Fruit fly (Drosophila melanogaster) whole organism, embryonic: ENCODE measurements around the gene bero.

Experiments
- Atf-2 ChIP-seq: fragments of 200-800 bp; sonication (Bioruptor generic); optimal IDR thresholded peaks from 2 replicates; lab custom pipeline; 2016; ENCODE audit warnings: missing biosample characterization, missing genetic modification characterization
- Atf3 ChIP-seq: fragments of 200-800 bp; sonication (Bioruptor generic); optimal IDR thresholded peaks from 3 replicates; lab custom pipeline; 2016; ENCODE audit warnings: missing biosample characterization, missing genetic modification characterization
- Awh ChIP-seq: fragments of 200-800 bp; sonication (Bioruptor generic); IDR thresholded peaks from 2 replicates; pipeline ENCODE4, ENCODE4 v1.3.6; 2022; ENCODE audit warnings: missing biosample characterization, missing genetic modification characterization
- BEAF-32 ChIP-seq: fragments of 200-800 bp; sonication (Bioruptor generic); optimal IDR thresholded peaks from 3 replicates; lab custom pipeline; 2017; ENCODE audit warnings: missing biosample characterization, missing genetic modification characterization, mild to moderate bottlenecking, moderate library complexity, missing genetic modification reagents
- Bgb ChIP-seq: fragments of 200-800 bp; sonication (Bioruptor generic); IDR thresholded peaks from 2 replicates; pipeline ENCODE4 v1.3.6; 2022; ENCODE audit warnings: missing biosample characterization, missing genetic modification characterization; ENCODE audit not compliant: partially characterized antibody
- CG10147 ChIP-seq: fragments of 200-800 bp; sonication (Bioruptor generic); optimal IDR thresholded peaks from 2 replicates; lab custom pipeline; 2019; ENCODE audit warnings: missing biosample characterization, mild to moderate bottlenecking, missing genetic modification characterization, moderate library complexity
- CG10267 ChIP-seq: fragments of 200-800 bp; sonication (Bioruptor generic); optimal IDR thresholded peaks from 2 replicates; lab custom pipeline; 2018; ENCODE audit warnings: missing biosample characterization, mild to moderate bottlenecking, missing genetic modification characterization, moderate library complexity
- CG10321 ChIP-seq: fragments of 200-800 bp; sonication (Bioruptor generic); IDR thresholded peaks from 2 replicates; pipeline ENCODE4 v1.3.6; 2022; ENCODE audit warnings: missing biosample characterization, missing genetic modification characterization
- CG12155 ChIP-seq: fragments of 200-800 bp; sonication (Bioruptor generic); optimal IDR thresholded peaks from 3 replicates; lab custom pipeline; 2016; ENCODE audit warnings: missing biosample characterization, missing genetic modification characterization
- CG12942 ChIP-seq: fragments of 200-800 bp; sonication (Bioruptor generic); optimal IDR thresholded peaks from 3 replicates; lab custom pipeline; 2016; ENCODE audit warnings: missing biosample characterization, missing genetic modification characterization
- CG13424 ChIP-seq: fragments of 200-800 bp; sonication (Bioruptor generic); optimal IDR thresholded peaks from 2 replicates; lab custom pipeline; 2019; ENCODE audit warnings: missing biosample characterization, mild to moderate bottlenecking, missing genetic modification characterization, moderate library complexity
- CG15479 ChIP-seq: fragments of 200-800 bp; sonication (Bioruptor generic); optimal IDR thresholded peaks from 3 replicates; lab custom pipeline; 2019; ENCODE audit warnings: missing biosample characterization, mild to moderate bottlenecking, missing genetic modification characterization, moderate library complexity
- CG2678 ChIP-seq: fragments of 200-800 bp; sonication (Bioruptor generic); optimal IDR thresholded peaks from 3 replicates; lab custom pipeline; 2019; ENCODE audit warnings: missing biosample characterization, mild to moderate bottlenecking, missing genetic modification characterization, moderate library complexity
- CG2889 ChIP-seq: fragments of 200-800 bp; sonication (Bioruptor generic); IDR thresholded peaks from 3 replicates; pipeline ENCODE4 v1.3.6; 2022; ENCODE audit warnings: missing biosample characterization, missing genetic modification characterization
- CG3065 ChIP-seq: fragments of 200-800 bp; sonication (Bioruptor generic); optimal IDR thresholded peaks from 2 replicates; lab custom pipeline; 2016; ENCODE audit warnings: missing biosample characterization, missing genetic modification characterization
- CG31388 ChIP-seq: fragments of 200-800 bp; sonication (Bioruptor generic); optimal IDR thresholded peaks from 2 replicates; lab custom pipeline; 2016; ENCODE audit warnings: missing biosample characterization, missing genetic modification characterization
- CG6654 ChIP-seq: fragments of 200-800 bp; sonication (Bioruptor generic); optimal IDR thresholded peaks from 2 replicates; lab custom pipeline; 2017; ENCODE audit warnings: missing biosample characterization, mild to moderate bottlenecking, missing genetic modification characterization
- CG7372 ChIP-seq: fragments of 200-800 bp; sonication (Bioruptor generic); IDR thresholded peaks from 2 replicates; pipeline ENCODE4 v1.3.6; 2022; ENCODE audit warnings: missing biosample characterization, missing genetic modification characterization
- CG7745 ChIP-seq: fragments of 200-800 bp; sonication (Bioruptor generic); optimal IDR thresholded peaks from 2 replicates; lab custom pipeline; 2018; ENCODE audit warnings: missing biosample characterization, mild to moderate bottlenecking, missing genetic modification characterization, moderate library complexity
- CG7987 ChIP-seq: fragments of 200-800 bp; sonication (Bioruptor generic); optimal IDR thresholded peaks from 2 replicates; lab custom pipeline; 2018; ENCODE audit warnings: missing biosample characterization, mild to moderate bottlenecking, missing genetic modification characterization, moderate library complexity
- CG8944 ChIP-seq: fragments of 200-800 bp; sonication (Bioruptor generic); optimal IDR thresholded peaks from 3 replicates; lab custom pipeline; 2016; ENCODE audit warnings: missing biosample characterization, missing genetic modification characterization
- CG9215 ChIP-seq: fragments of 200-800 bp; sonication (Bioruptor generic); IDR thresholded peaks from 2 replicates; pipeline ENCODE4 v1.3.6; 2022; ENCODE audit warnings: missing biosample characterization, missing genetic modification characterization
- CG9437 ChIP-seq: fragments of 200-800 bp; sonication (Bioruptor generic); optimal IDR thresholded peaks from 2 replicates; lab custom pipeline; 2018; ENCODE audit warnings: missing biosample characterization, mild to moderate bottlenecking, missing genetic modification characterization
- D19A ChIP-seq: fragments of 200-800 bp; optimal IDR thresholded peaks from 3 replicates; lab custom pipeline; 2019; ENCODE audit warnings: missing biosample characterization, mild to moderate bottlenecking, missing genetic modification characterization, moderate library complexity
- D19B ChIP-seq: fragments of 200-800 bp; sonication (Bioruptor generic); optimal IDR thresholded peaks from 2 replicates; lab custom pipeline; 2017; ENCODE audit warnings: missing biosample characterization, mild to moderate bottlenecking, missing genetic modification characterization
- Dek ChIP-seq: fragments of 200-800 bp; sonication (Bioruptor generic); optimal IDR thresholded peaks from 3 replicates; lab custom pipeline; 2019; ENCODE audit warnings: missing biosample characterization, mild to moderate bottlenecking, missing genetic modification characterization, moderate library complexity
- Dp ChIP-seq: fragments of 200-800 bp; sonication (Bioruptor generic); optimal IDR thresholded peaks from 2 replicates; lab custom pipeline; 2018; ENCODE audit warnings: missing biosample characterization, mild to moderate bottlenecking, missing genetic modification characterization, moderate library complexity
- Dref ChIP-seq: fragments of 200-800 bp; sonication (Bioruptor generic); IDR thresholded peaks from 2 replicates; pipeline ENCODE4 v1.3.6; 2022; ENCODE audit warnings: missing biosample characterization, missing genetic modification characterization
- Elba2 ChIP-seq: fragments of 200-800 bp; sonication (Bioruptor generic); optimal IDR thresholded peaks from 3 replicates; lab custom pipeline; 2016; ENCODE audit warnings: missing biosample characterization, missing genetic modification characterization
- Hr3 ChIP-seq: fragments of 200-800 bp; sonication (Bioruptor generic); optimal IDR thresholded peaks from 3 replicates; lab custom pipeline; 2016; ENCODE audit warnings: missing biosample characterization, missing genetic modification characterization
- NC2β ChIP-seq: fragments of 200-800 bp; sonication (Bioruptor generic); optimal IDR thresholded peaks from 2 replicates; lab custom pipeline; 2016; ENCODE audit warnings: missing biosample characterization, missing genetic modification characterization
- PHDP ChIP-seq: fragments of 200-800 bp; sonication (Bioruptor generic); optimal IDR thresholded peaks from 3 replicates; lab custom pipeline; 2018; ENCODE audit warnings: missing biosample characterization, mild to moderate bottlenecking, missing genetic modification characterization, moderate library complexity
- Six4 ChIP-seq: fragments of 200-800 bp; sonication (Bioruptor generic); optimal IDR thresholded peaks from 2 replicates; lab custom pipeline; 2016; ENCODE audit warnings: missing biosample characterization, missing genetic modification characterization
- Spps ChIP-seq: fragments of 200-800 bp; sonication (Bioruptor generic); optimal IDR thresholded peaks from 2 replicates; lab custom pipeline; 2018; ENCODE audit warnings: missing biosample characterization, mild to moderate bottlenecking, missing genetic modification characterization
- Vsx1 ChIP-seq: fragments of 200-800 bp; sonication (Bioruptor generic); optimal IDR thresholded peaks from 2 replicates; lab custom pipeline; 2017; ENCODE audit warnings: missing biosample characterization, mild to moderate bottlenecking, missing genetic modification characterization, missing genetic modification reagents
- ap ChIP-seq: fragments of 200-800 bp; sonication (Bioruptor generic); IDR thresholded peaks from 2 replicates; pipeline ENCODE4 v1.3.6; 2022; ENCODE audit warnings: missing biosample characterization, missing genetic modification characterization
- caup ChIP-seq: fragments of 200-800 bp; sonication (Bioruptor generic); optimal IDR thresholded peaks from 3 replicates; lab custom pipeline; 2017; ENCODE audit warnings: missing biosample characterization, mild to moderate bottlenecking, missing genetic modification characterization, moderate library complexity; ENCODE audit not compliant: severe bottlenecking
- dysf ChIP-seq: fragments of 200-800 bp; sonication (Bioruptor generic); IDR thresholded peaks from 3 replicates; pipeline ENCODE4 v1.3.6; 2022; ENCODE audit warnings: missing biosample characterization, missing genetic modification characterization
- gce ChIP-seq: fragments of 200-800 bp; sonication (Bioruptor generic); IDR thresholded peaks from 3 replicates; pipeline ENCODE4 v1.3.6; 2022; ENCODE audit warnings: missing biosample characterization, missing genetic modification characterization
- gcm2 ChIP-seq: fragments of 200-800 bp; sonication (Bioruptor generic); optimal IDR thresholded peaks from 2 replicates; lab custom pipeline; 2016; ENCODE audit warnings: missing biosample characterization, missing genetic modification characterization
- grn ChIP-seq: fragments of 200-800 bp; sonication (Bioruptor generic); optimal IDR thresholded peaks from 3 replicates; lab custom pipeline; 2017; ENCODE audit warnings: missing biosample characterization, missing genetic modification characterization
- gsb ChIP-seq: fragments of 200-800 bp; sonication (Bioruptor generic); IDR thresholded peaks from 2 replicates; pipeline ENCODE4 v1.3.6; 2022; ENCODE audit warnings: missing biosample characterization, missing genetic modification characterization
- ken ChIP-seq: fragments of 200-800 bp; sonication (Bioruptor generic); IDR thresholded peaks from 3 replicates; pipeline ENCODE4 v1.3.6; 2022; ENCODE audit warnings: missing biosample characterization, missing genetic modification characterization
- nmo ChIP-seq: fragments of 200-800 bp; sonication (Bioruptor generic); optimal IDR thresholded peaks from 2 replicates; lab custom pipeline; 2018; ENCODE audit warnings: missing biosample characterization, mild to moderate bottlenecking, missing genetic modification characterization, moderate library complexity
- oc ChIP-seq: fragments of 200-800 bp; sonication (Bioruptor generic); optimal IDR thresholded peaks from 2 replicates; lab custom pipeline; 2018; ENCODE audit warnings: missing biosample characterization, mild to moderate bottlenecking, missing genetic modification characterization, moderate library complexity
- onecut ChIP-seq: fragments of 200-800 bp; sonication (Bioruptor generic); IDR thresholded peaks from 2 replicates; pipeline ENCODE4 v1.3.6; 2022; ENCODE audit warnings: missing biosample characterization, missing genetic modification characterization
- tgo ChIP-seq: fragments of 200-800 bp; sonication (Bioruptor generic); IDR thresholded peaks from 3 replicates; pipeline ENCODE4 v1.3.6; 2022; ENCODE audit warnings: missing biosample characterization, missing genetic modification characterization
- tna ChIP-seq: fragments of 200-800 bp; sonication (Bioruptor generic); IDR thresholded peaks from 2 replicates; pipeline ENCODE4 v1.3.6; 2022; ENCODE audit warnings: missing biosample characterization, missing genetic modification characterization; ENCODE audit not compliant: partially characterized antibody
- yki ChIP-seq: fragments of >200 bp; optimal IDR thresholded peaks from 3 replicates; lab custom pipeline; 2018

The bero gene

DNA sequence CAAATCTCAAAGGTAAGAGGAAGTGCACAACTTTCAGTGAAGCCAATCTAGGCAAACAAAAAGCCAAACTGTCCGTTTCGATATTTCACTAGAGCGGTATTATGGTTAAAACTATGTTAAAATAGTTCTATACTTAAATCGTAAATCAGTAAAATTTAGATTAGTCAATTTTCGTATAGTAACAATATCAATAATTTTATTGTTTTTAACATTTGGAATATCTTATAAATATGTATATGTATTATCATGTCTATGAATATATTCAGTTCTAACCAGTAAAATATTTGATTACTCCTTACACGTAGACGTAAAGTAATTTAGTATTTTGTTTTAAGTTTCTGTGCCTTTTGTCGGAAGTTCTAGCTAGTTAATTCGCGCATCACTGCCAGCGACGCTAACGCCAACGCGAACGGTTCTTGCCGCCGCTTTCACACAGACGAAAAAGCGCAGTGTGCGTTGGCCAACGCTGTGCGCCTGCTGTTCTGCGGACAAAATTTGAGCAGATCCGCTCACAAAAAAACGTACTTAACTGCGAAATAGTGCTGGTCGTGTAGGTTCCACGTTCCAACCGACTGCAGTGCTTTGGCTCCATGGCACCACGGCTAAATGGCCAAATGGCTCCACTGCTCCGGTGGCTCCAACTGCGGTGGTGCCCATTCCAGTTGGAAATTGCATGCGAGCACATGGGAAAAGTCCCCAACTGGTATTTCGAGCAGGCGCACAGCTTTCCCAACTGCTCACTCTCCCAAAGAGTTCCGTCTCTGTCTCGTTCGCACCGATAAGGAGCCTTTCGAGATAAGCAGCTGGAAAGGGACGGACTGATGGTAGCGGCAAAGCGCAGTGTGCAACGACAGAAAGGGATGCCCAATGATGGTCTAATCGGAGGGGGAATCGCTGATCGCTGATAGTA, 35.0 kb upstream of the bero start (continued):
- TF ChIP-seq Hr3 (GFP tag; lab: Kevin White, UChicago) = no peak
- TF ChIP-seq CG9215 (GFP tag; lab: Robert Waterston, UW) = peak; percentile 42; the same call in 1 of the 2 replicates
- no peak for TF ChIP-seq Dp (GFP tag; lab: Kevin White, UChicago)
- peak; percentile 95 for TF ChIP-seq CG10321
- TF ChIP-seq PHDP (tag; lab: Kevin White, UChicago) = no peak
- no peak for TF ChIP-seq Dref
- TF ChIP-seq CG12155 (GFP tag; lab: Kevin White, UChicago) = no peak
- no peak for TF ChIP-seq gcm2 (GFP tag; lab: Kevin White, UChicago)
- no peak for TF ChIP-seq Atf3 (GFP tag; lab: Kevin White, UChicago)
- no peak for TF ChIP-seq Six4
- no peak for TF ChIP-seq yki (lab: Kevin White, UChicago)
- no peak for TF ChIP-seq Atf-2
- no peak for TF ChIP-seq Elba2 (GFP tag; lab: Kevin White, UChicago)
- TF ChIP-seq CG10267 = peak; percentile 4
- peak; percentile 1 for TF ChIP-seq caup (GFP tag; lab: Kevin White, UChicago)
- peak; percentile 59; the same call in 1 of the 3 replicates for TF ChIP-seq gce (GFP tag; lab: Robert Waterston, UW)
- no peak; the same call in 1 of the 2 replicates for TF ChIP-seq Awh
- TF ChIP-seq CG2678 (tag; lab: Kevin White, UChicago) = peak; percentile 23
- TF ChIP-seq CG7745 (tag; lab: Kevin White, UChicago) = peak; percentile 3
- TF ChIP-seq CG7987 (GFP tag; lab: Kevin White, UChicago) = peak; percentile 16
- TF ChIP-seq Bgb = peak; percentile 62; the same call in 1 of the 2 replicates
- peak; percentile 57 for TF ChIP-seq CG15479 (GFP tag; lab: Kevin White, UChicago)
- peak; percentile 0 for TF ChIP-seq D19B (GFP tag; lab: Kevin White, UChicago)
- no peak for TF ChIP-seq D19A
- no peak for TF ChIP-seq Spps (tag; lab: Kevin White, UChicago)
- no peak for TF ChIP-seq ap (GFP tag; lab: Robert Waterston, UW)
- TF ChIP-seq CG9437 (GFP tag; lab: Kevin White, UChicago) = no peak
- TF ChIP-seq tgo (GFP tag; lab: Robert Waterston, UW) = no peak
- no peak for TF ChIP-seq CG31388 (GFP tag; lab: Kevin White, UChicago)
- TF ChIP-seq CG12942 (GFP tag; lab: Kevin White, UChicago) = peak; percentile 16
- TF ChIP-seq oc (tag; lab: Kevin White, UChicago) = peak; percentile 54
- 0 out of 3 replicates have a peak, but pooled peaks have one; percentile 10 for TF ChIP-seq ken (GFP tag; lab: Robert Waterston, UW)
- no peak for TF ChIP-seq gsb (GFP tag; lab: Robert Waterston, UW)
- no peak for TF ChIP-seq Dek (tag; lab: Kevin White, UChicago)
- no peak for TF ChIP-seq CG8944 (GFP tag; lab: Kevin White, UChicago)
- TF ChIP-seq nmo (GFP tag; lab: Kevin White, UChicago) = peak; percentile 20
- no peak for TF ChIP-seq CG3065 (GFP tag; lab: Kevin White, UChicago)
- no peak for TF ChIP-seq CG10147
- peak; percentile 18 for TF ChIP-seq CG13424
- TF ChIP-seq CG2889 (GFP tag; lab: Robert Waterston, UW) = no peak
- no peak for TF ChIP-seq CG7372
- TF ChIP-seq NC2β (GFP tag; lab: Kevin White, UChicago) = no peak
- TF ChIP-seq CG6654 (GFP tag; lab: Kevin White, UChicago) = no peak
- peak; percentile 66 for TF ChIP-seq tna (GFP tag; lab: Robert Waterston, UW)
- TF ChIP-seq BEAF-32 (GFP tag; lab: Kevin White, UChicago) = no peak
- TF ChIP-seq onecut = no peak
- TF ChIP-seq grn (GFP tag; lab: Kevin White, UChicago) = peak; percentile 100
- no peak for TF ChIP-seq dysf (GFP tag; lab: Robert Waterston, UW)
- TF ChIP-seq Vsx1 (GFP tag; lab: Kevin White, UChicago) = no peak
